Fruit fly (Drosophila melanogaster) whole organism, embryonic: Measurements from ENCODE around the gene CG5334.

Source experiments
- Abd-B ChIP-seq: fragments of 200-800 bp; sonication (Bioruptor generic); optimal IDR thresholded peaks from 2 replicates; lab custom pipeline; 2018; ENCODE audit warnings: missing biosample characterization, mild to moderate bottlenecking, missing genetic modification characterization, moderate library complexity
- Bteb2 ChIP-seq: fragments of 200-800 bp; sonication (Bioruptor generic); optimal IDR thresholded peaks from 2 replicates; lab custom pipeline; 2016; ENCODE audit warnings: missing biosample characterization, missing genetic modification characterization
- CG10209 ChIP-seq: fragments of 200-800 bp; sonication (Bioruptor generic); optimal IDR thresholded peaks from 3 replicates; lab custom pipeline; 2017; ENCODE audit warnings: missing biosample characterization, mild to moderate bottlenecking, missing genetic modification characterization, missing genetic modification reagents
- CG11696 ChIP-seq: fragments of 200-800 bp; sonication (Bioruptor generic); IDR thresholded peaks from 2 replicates; pipeline ENCODE4 v1.3.6; 2022; ENCODE audit warnings: missing biosample characterization, missing genetic modification characterization
- CG12071 ChIP-seq: fragments of 200-800 bp; sonication (Bioruptor generic); optimal IDR thresholded peaks from 3 replicates; lab custom pipeline; 2018; ENCODE audit warnings: missing biosample characterization, mild to moderate bottlenecking, missing genetic modification characterization
- CG13296 ChIP-seq: fragments of 200-800 bp; sonication (Bioruptor generic); optimal IDR thresholded peaks from 3 replicates; lab custom pipeline; 2018; ENCODE audit warnings: missing biosample characterization, mild to moderate bottlenecking, missing genetic modification characterization
- CG13424 ChIP-seq: fragments of 200-800 bp; sonication (Bioruptor generic); optimal IDR thresholded peaks from 2 replicates; lab custom pipeline; 2019; ENCODE audit warnings: missing biosample characterization, mild to moderate bottlenecking, missing genetic modification characterization, moderate library complexity
- CG1603 ChIP-seq: fragments of 200-800 bp; sonication (Bioruptor generic); optimal IDR thresholded peaks from 2 replicates; lab custom pipeline; 2019; ENCODE audit warnings: missing biosample characterization, mild to moderate bottlenecking, missing genetic modification characterization, moderate library complexity
- CG16813 ChIP-seq: fragments of 200-800 bp; sonication (Bioruptor generic); IDR thresholded peaks from 3 replicates; pipeline ENCODE4 v1.3.6; 2022; ENCODE audit warnings: missing biosample characterization, missing genetic modification characterization; ENCODE audit not compliant: partially characterized antibody
- CG16815 ChIP-seq: fragments of 200-800 bp; sonication (Bioruptor generic); optimal IDR thresholded peaks from 3 replicates; lab custom pipeline; 2017; ENCODE audit warnings: missing biosample characterization, mild to moderate bottlenecking, missing genetic modification characterization
- CG18476 ChIP-seq: fragments of 200-800 bp; sonication (Bioruptor generic); optimal IDR thresholded peaks from 2 replicates; lab custom pipeline; 2016; ENCODE audit warnings: missing biosample characterization, mild to moderate bottlenecking, missing genetic modification characterization
- CG30431 ChIP-seq: fragments of 200-800 bp; sonication (Bioruptor generic); optimal IDR thresholded peaks from 2 replicates; lab custom pipeline; 2017; ENCODE audit warnings: missing biosample characterization, missing genetic modification characterization
- CG31224 ChIP-seq: fragments of 200-800 bp; sonication (Bioruptor generic); IDR thresholded peaks from 2 replicates; pipeline ENCODE4 v1.3.6; 2022; ENCODE audit warnings: missing biosample characterization, missing genetic modification characterization
- CG32767 ChIP-seq: fragments of 200-800 bp; sonication (Bioruptor generic); IDR thresholded peaks from 2 replicates; pipeline ENCODE4 v1.3.6; 2022; ENCODE audit warnings: missing biosample characterization, missing genetic modification characterization
- CG3838 ChIP-seq: fragments of 200-800 bp; sonication (Bioruptor generic); optimal IDR thresholded peaks from 3 replicates; lab custom pipeline; 2016; ENCODE audit warnings: missing biosample characterization, missing genetic modification characterization
- CG42726 ChIP-seq: fragments of 200-800 bp; sonication (Bioruptor generic); IDR thresholded peaks from 2 replicates; pipeline ENCODE4 v1.3.6; 2022; ENCODE audit warnings: missing biosample characterization, missing genetic modification characterization; ENCODE audit not compliant: partially characterized antibody
- CG4854 ChIP-seq: fragments of 200-800 bp; sonication (Bioruptor generic); optimal IDR thresholded peaks from 2 replicates; lab custom pipeline; 2016; ENCODE audit warnings: missing biosample characterization, missing genetic modification characterization, inconsistent platforms
- CG6765 ChIP-seq: fragments of 200-800 bp; sonication (Bioruptor generic); optimal IDR thresholded peaks from 3 replicates; lab custom pipeline; 2017; ENCODE audit warnings: missing biosample characterization, mild to moderate bottlenecking, missing genetic modification characterization
- CG7928 ChIP-seq: fragments of 200-800 bp; sonication (Bioruptor generic); optimal IDR thresholded peaks from 2 replicates; lab custom pipeline; 2017; ENCODE audit warnings: missing biosample characterization, mild to moderate bottlenecking, missing genetic modification characterization
- CG7963 ChIP-seq: fragments of 200-800 bp; sonication (Bioruptor generic); IDR thresholded peaks from 3 replicates; pipeline ENCODE4 v1.3.6; 2022; ENCODE audit warnings: missing biosample characterization, missing genetic modification characterization; ENCODE audit not compliant: partially characterized antibody
- CG8281 ChIP-seq: fragments of 200-800 bp; sonication (Bioruptor generic); optimal IDR thresholded peaks from 2 replicates; lab custom pipeline; 2018; ENCODE audit warnings: missing biosample characterization, mild to moderate bottlenecking, missing genetic modification characterization, moderate library complexity
- CoRest ChIP-seq: fragments of 200-800 bp; sonication (Bioruptor generic); optimal IDR thresholded peaks from 3 replicates; lab custom pipeline; 2018; ENCODE audit warnings: missing biosample characterization, mild to moderate bottlenecking, missing genetic modification characterization, moderate library complexity
- D19B ChIP-seq: fragments of 200-800 bp; sonication (Bioruptor generic); optimal IDR thresholded peaks from 2 replicates; lab custom pipeline; 2017; ENCODE audit warnings: missing biosample characterization, mild to moderate bottlenecking, missing genetic modification characterization
- Doc2 ChIP-seq: fragments of 200-800 bp; sonication (Bioruptor generic); IDR thresholded peaks from 2 replicates; pipeline ENCODE4 v1.3.6; 2022; ENCODE audit warnings: missing biosample characterization, missing genetic modification characterization
- Fer1 ChIP-seq: fragments of 200-800 bp; sonication (Bioruptor generic); optimal IDR thresholded peaks from 2 replicates; lab custom pipeline; 2017; ENCODE audit warnings: missing biosample characterization, mild to moderate bottlenecking, missing genetic modification characterization
- H2.0 ChIP-seq: fragments of 200-800 bp; sonication (Bioruptor generic); IDR thresholded peaks from 2 replicates; pipeline ENCODE4 v1.3.6; 2022; ENCODE audit warnings: missing biosample characterization, missing genetic modification characterization
- MTF-1 ChIP-seq: fragments of 200-800 bp; sonication (Bioruptor generic); optimal IDR thresholded peaks from 2 replicates; lab custom pipeline; 2018; ENCODE audit warnings: missing biosample characterization, mild to moderate bottlenecking, missing genetic modification characterization, borderline replicate concordance
- Mrtf ChIP-seq: fragments of 200-800 bp; sonication (Bioruptor generic); IDR thresholded peaks from 3 replicates; pipeline ENCODE4 v1.3.6; 2022; ENCODE audit warnings: missing biosample characterization, missing genetic modification characterization
- Scr ChIP-seq: fragments of 200-800 bp; sonication (Bioruptor generic); IDR thresholded peaks from 2 replicates; pipeline ENCODE4 v1.3.6; 2022; ENCODE audit warnings: missing biosample characterization, missing genetic modification characterization; ENCODE audit not compliant: partially characterized antibody
- Sox100B ChIP-seq: fragments of 200-800 bp; sonication (Bioruptor generic); optimal IDR thresholded peaks from 3 replicates; lab custom pipeline; 2018; ENCODE audit warnings: missing biosample characterization, mild to moderate bottlenecking, missing genetic modification characterization
- Spps ChIP-seq: fragments of 200-800 bp; sonication (Bioruptor generic); optimal IDR thresholded peaks from 2 replicates; lab custom pipeline; 2018; ENCODE audit warnings: missing biosample characterization, mild to moderate bottlenecking, missing genetic modification characterization
- TFAM ChIP-seq: fragments of 200-800 bp; sonication (Bioruptor generic); optimal IDR thresholded peaks from 2 replicates; lab custom pipeline; 2017; ENCODE audit warnings: missing biosample characterization, missing genetic modification characterization, inconsistent platforms
- Vsx1 ChIP-seq: fragments of 200-800 bp; sonication (Bioruptor generic); optimal IDR thresholded peaks from 2 replicates; lab custom pipeline; 2017; ENCODE audit warnings: missing biosample characterization, mild to moderate bottlenecking, missing genetic modification characterization, missing genetic modification reagents
- abd-A ChIP-seq: fragments of 200-800 bp; sonication (Bioruptor generic); optimal IDR thresholded peaks from 3 replicates; lab custom pipeline; 2019; ENCODE audit warnings: missing biosample characterization, mild to moderate bottlenecking, missing genetic modification characterization, moderate library complexity
- chm ChIP-seq: fragments of 200-800 bp; sonication (Bioruptor generic); IDR thresholded peaks from 2 replicates; pipeline ENCODE4 v1.3.6; 2022; ENCODE audit warnings: missing biosample characterization, missing genetic modification characterization
- ci ChIP-seq: fragments of 200-800 bp; sonication (Bioruptor generic); IDR thresholded peaks from 3 replicates; pipeline ENCODE4 v1.3.6; 2022; ENCODE audit warnings: missing biosample characterization, missing genetic modification characterization
- danr ChIP-seq: fragments of 200-800 bp; sonication (Bioruptor generic); IDR thresholded peaks from 2 replicates; pipeline ENCODE4 v1.3.6; 2022; ENCODE audit warnings: missing biosample characterization, missing genetic modification characterization
- dimm ChIP-seq: fragments of 200-800 bp; sonication (Bioruptor generic); IDR thresholded peaks from 2 replicates; pipeline ENCODE4 v1.3.6; 2022; ENCODE audit warnings: missing biosample characterization, missing genetic modification characterization
- esg ChIP-seq: fragments of 200-800 bp; sonication (Bioruptor generic); conservative IDR thresholded peaks from 2 replicates; pipeline ENCODE4 v1.3.6; 2022; ENCODE audit warnings: missing biosample characterization, missing genetic modification characterization
- ewg ChIP-seq: fragments of 200-800 bp; sonication (Bioruptor generic); optimal IDR thresholded peaks from 3 replicates; lab custom pipeline; 2017; ENCODE audit warnings: mild to moderate bottlenecking, missing biosample characterization, missing genetic modification reagents, missing genetic modification characterization
- ftz-f1 ChIP-seq: fragments of 200-800 bp; sonication (Bioruptor generic); optimal IDR thresholded peaks from 2 replicates; lab custom pipeline; 2016; ENCODE audit warnings: missing biosample characterization, missing genetic modification characterization
- gem ChIP-seq: fragments of 200-800 bp; sonication (Bioruptor generic); optimal IDR thresholded peaks from 2 replicates; lab custom pipeline; 2019; ENCODE audit warnings: missing biosample characterization, mild to moderate bottlenecking, missing genetic modification characterization, moderate library complexity
- gfzf ChIP-seq: fragments of 200-800 bp; sonication (Bioruptor generic); optimal IDR thresholded peaks from 2 replicates; lab custom pipeline; 2016; ENCODE audit warnings: missing biosample characterization, mild to moderate bottlenecking, missing genetic modification characterization, moderate library complexity
- gt ChIP-seq: fragments of 200-800 bp; sonication (Bioruptor generic); IDR thresholded peaks from 2 replicates; pipeline ENCODE4 v1.3.6; 2022; ENCODE audit warnings: missing biosample characterization, missing genetic modification characterization
- lbe ChIP-seq: fragments of 200-800 bp; sonication (Bioruptor generic); optimal IDR thresholded peaks from 2 replicates; lab custom pipeline; 2016; ENCODE audit warnings: missing biosample characterization, mild to moderate bottlenecking, missing genetic modification characterization
- phol ChIP-seq: fragments of 200-800 bp; sonication (Bioruptor generic); optimal IDR thresholded peaks from 3 replicates; lab custom pipeline; 2018; ENCODE audit warnings: missing biosample characterization, mild to moderate bottlenecking, missing genetic modification characterization, moderate library complexity
- sc ChIP-seq, 3 experiments: fragments of >200 bp in 2 of 3; fragments of 200-800 bp in 1 of 3; sonication (Bioruptor generic) in 1 of 3; optimal IDR thresholded peaks; 2 replicates in 2 of 3; 3 replicates in 1 of 3; lab custom pipeline; 2017; ENCODE audit warnings: mild to moderate bottlenecking in 1 of 3, missing biosample characterization in 1 of 3, missing genetic modification characterization in 1 of 3, missing genetic modification reagents in 1 of 3
- schlank ChIP-seq: fragments of 200-800 bp; sonication (Bioruptor generic); optimal IDR thresholded peaks from 2 replicates; lab custom pipeline; 2018; ENCODE audit warnings: missing biosample characterization, mild to moderate bottlenecking, missing genetic modification characterization
- sisA ChIP-seq: fragments of 200-800 bp; sonication (Bioruptor generic); IDR thresholded peaks from 2 replicates; pipeline ENCODE4 v1.3.6; 2022; ENCODE audit warnings: missing biosample characterization, missing genetic modification characterization
- tx ChIP-seq: fragments of 200-800 bp; sonication (Bioruptor generic); optimal IDR thresholded peaks from 2 replicates; lab custom pipeline; 2016; ENCODE audit warnings: missing biosample characterization, missing genetic modification characterization
- wor ChIP-seq: fragments of 200-800 bp; sonication (Bioruptor generic); IDR thresholded peaks from 2 replicates; pipeline ENCODE4 v1.3.6; 2022; ENCODE audit warnings: missing biosample characterization, missing genetic modification characterization

The CG5334 gene

dm6 chrX:14805646-14806045, 30.5 kb downstream of the CG5334 start (continued):
- no peak for TF ChIP-seq Bteb2 (GFP tag; lab: Kevin White, UChicago)
- no peak for TF ChIP-seq Vsx1 (GFP tag; lab: Kevin White, UChicago)
- no peak for TF ChIP-seq Doc2
- TF ChIP-seq MTF-1 = no peak
- no peak for TF ChIP-seq CG16813
- TF ChIP-seq Abd-B (GFP tag; lab: Kevin White, UChicago) = no peak
- no peak for TF ChIP-seq Scr (GFP tag; lab: Robert Waterston, UW)
- no peak for TF ChIP-seq tx (GFP tag; lab: Kevin White, UChicago)
- no peak for TF ChIP-seq gfzf (GFP tag; lab: Kevin White, UChicago)
- TF ChIP-seq phol (tag; lab: Kevin White, UChicago) = peak; percentile 13
- TF ChIP-seq chm (GFP tag; lab: Robert Waterston, UW) = no peak
- TF ChIP-seq CG32767 (GFP tag; lab: Robert Waterston, UW) = no peak
- no peak for TF ChIP-seq CG6765
- TF ChIP-seq gem = peak; percentile 37
- TF ChIP-seq CG3838 (GFP tag; lab: Kevin White, UChicago) = no peak
- no peak for TF ChIP-seq wor (GFP tag; lab: Robert Waterston, UW)
- no peak for TF ChIP-seq dimm (GFP tag; lab: Robert Waterston, UW)
- no peak for TF ChIP-seq CG16815 (GFP tag; lab: Kevin White, UChicago)
- TF ChIP-seq CG31224 (GFP tag; lab: Robert Waterston, UW) = no peak
- no peak for TF ChIP-seq sisA (GFP tag; lab: Robert Waterston, UW)
- peak; percentile 64; the same call in 1 of the 3 replicates for TF ChIP-seq ci (GFP tag; lab: Robert Waterston, UW)
- no peak for TF ChIP-seq esg (GFP tag; lab: Robert Waterston, UW)
- no peak for TF ChIP-seq CG30431 (GFP tag; lab: Kevin White, UChicago)
- TF ChIP-seq Sox100B (GFP tag; lab: Kevin White, UChicago) = peak; percentile 1
- peak; percentile 28 for TF ChIP-seq CG8281
- no peak for TF ChIP-seq CG13296 (GFP tag; lab: Kevin White, UChicago)
- TF ChIP-seq CG4854 (GFP tag; lab: Kevin White, UChicago) = no peak
- no peak for TF ChIP-seq ftz-f1 (GFP tag; lab: Kevin White, UChicago)
- TF ChIP-seq schlank (tag; lab: Kevin White, UChicago) = no peak
- TF ChIP-seq Mrtf = no peak
- no peak for TF ChIP-seq sc (optimal IDR thresholded peaks at IDR 0.05; lab: Kevin White, UChicago)
- peak; percentile 7 for TF ChIP-seq sc (GFP tag; optimal IDR thresholded peaks at IDR 0.05; lab: Kevin White, UChicago)
- TF ChIP-seq CG1603 = peak; percentile 48
- no peak for TF ChIP-seq H2.0 (GFP tag; lab: Robert Waterston, UW)
- peak; percentile 1 for TF ChIP-seq lbe
- TF ChIP-seq TFAM (GFP tag; lab: Kevin White, UChicago) = no peak
- no peak for TF ChIP-seq gt (GFP tag; lab: Robert Waterston, UW)
- TF ChIP-seq Fer1 (GFP tag; lab: Kevin White, UChicago) = no peak
- TF ChIP-seq CG7963 = no peak
- no peak for TF ChIP-seq CG18476 (GFP tag; lab: Kevin White, UChicago)
- TF ChIP-seq CG42726 (GFP tag; lab: Robert Waterston, UW) = no peak
- TF ChIP-seq CG12071 (GFP tag; lab: Kevin White, UChicago) = no peak
- no peak for TF ChIP-seq CG11696 (GFP tag; lab: Robert Waterston, UW)
- TF ChIP-seq CG13424 = no peak
- TF ChIP-seq CG7928 = no peak
- peak; percentile 10 for TF ChIP-seq ewg
- no peak for TF ChIP-seq danr (GFP tag; lab: Robert Waterston, UW)
- TF ChIP-seq CoRest (tag; lab: Kevin White, UChicago) = no peak
- no peak for TF ChIP-seq Spps (tag; lab: Kevin White, UChicago)
- TF ChIP-seq CG10209 (GFP tag; lab: Kevin White, UChicago) = no peak
- TF ChIP-seq D19B (GFP tag; lab: Kevin White, UChicago) = no peak
- no peak for TF ChIP-seq abd-A (tag; lab: Kevin White, UChicago)
